Fruit fly (Drosophila melanogaster): ENCODE data around the gene CG4751.

CG4751 gene

dm6 chr2L:11148969-11149368 is 18.4 kb downstream of the CG4751 start, which contains the start of gene Gyc32E:
TSS of gene Gyc32E (minus strand) at chr2L:11149101.
- TF ChIP-seq lola (GFP tag; optimal IDR thresholded peaks at IDR 0.05) (no peak), Myc (optimal IDR thresholded peaks at IDR 0.05) (no peak)

dm6 chr2L:11155166-11155958 is 24.8 kb downstream of the CG4751 start, which contains the start of gene CG6287:
TSS of gene CG6287 (minus strand) at chr2L:11155721.
- peak; percentile 90 for TF ChIP-seq dmrt93B (GFP tag; optimal IDR thresholded peaks at IDR 0.05)
- TF ChIP-seq tai (GFP tag; optimal IDR thresholded peaks at IDR 0.05): peak; percentile 88
- TF ChIP-seq jim (GFP tag; optimal IDR thresholded peaks at IDR 0.05): peak; percentile 86
- peak; percentile 96 for TF ChIP-seq HLH106 (tag; optimal IDR thresholded peaks at IDR 0.05)
- TF ChIP-seq Abd-B (GFP tag; optimal IDR thresholded peaks at IDR 0.05): no peak
- TF ChIP-seq Hr78 (GFP tag; optimal IDR thresholded peaks at IDR 0.05): no peak
- TF ChIP-seq Vsx2 (GFP tag; optimal IDR thresholded peaks at IDR 0.05; ENCODE audit: partially characterized antibody): peak; percentile 85
- TF ChIP-seq Hr83 (GFP tag; optimal IDR thresholded peaks at IDR 0.05; ENCODE audit: poor library complexity, severe bottlenecking): peak; percentile 26
- TF ChIP-seq Hnf4 (GFP tag; optimal IDR thresholded peaks at IDR 0.05): peak; percentile 94
- peak; percentile 76 for TF ChIP-seq brk (GFP tag; optimal IDR thresholded peaks at IDR 0.05)
- TF ChIP-seq rgr (GFP tag; optimal IDR thresholded peaks at IDR 0.05): peak; percentile 95
- no peak for TF ChIP-seq N (GFP tag; optimal IDR thresholded peaks at IDR 0.05)
- TF ChIP-seq ey (GFP tag; optimal IDR thresholded peaks at IDR 0.05): peak; percentile 94
- no peak for TF ChIP-seq pan (optimal IDR thresholded peaks at IDR 0.05)
- no peak for TF ChIP-seq usp (GFP tag; optimal IDR thresholded peaks at IDR 0.05)
- TF ChIP-seq Jra (GFP tag; optimal IDR thresholded peaks at IDR 0.05): peak; percentile 87
- TF ChIP-seq GATAd (GFP tag; optimal IDR thresholded peaks at IDR 0.05): peak; percentile 58
- TF ChIP-seq Dfd (GFP tag; optimal IDR thresholded peaks at IDR 0.05): peak; percentile 18
- peak; percentile 89 for TF ChIP-seq CG32264 (GFP tag; optimal IDR thresholded peaks at IDR 0.05)
- TF ChIP-seq h (GFP tag; optimal IDR thresholded peaks at IDR 0.05): peak; percentile 97
- no peak for TF ChIP-seq sv (GFP tag; optimal IDR thresholded peaks at IDR 0.05)
- peak; percentile 52 for TF ChIP-seq Rel (GFP tag; optimal IDR thresholded peaks at IDR 0.05)
- no peak for TF ChIP-seq Rel (tag; optimal IDR thresholded peaks at IDR 0.05)
- no peak for TF ChIP-seq lola (GFP tag; optimal IDR thresholded peaks at IDR 0.05)
- peak; percentile 79 for TF ChIP-seq dsf (GFP tag; optimal IDR thresholded peaks at IDR 0.05; ENCODE audit: borderline replicate concordance)
- peak; percentile 87 to 88 for TF ChIP-seq dl (GFP tag; optimal IDR thresholded peaks at IDR 0.05; ENCODE audit: insufficient read depth in 1 of 2, partially characterized antibody in 2 of 2)
- TF ChIP-seq CG9705 (GFP tag; optimal IDR thresholded peaks at IDR 0.05): peak; percentile 87
- peak; percentile 9 to 94 for TF ChIP-seq foxo (GFP tag; optimal IDR thresholded peaks at IDR 0.05)
- peak; percentile 94 for TF ChIP-seq OdsH (GFP tag; optimal IDR thresholded peaks at IDR 0.05)
- TF ChIP-seq Myc (optimal IDR thresholded peaks at IDR 0.05): no peak
- TF ChIP-seq br (GFP tag; optimal IDR thresholded peaks at IDR 0.05): peak; percentile 91
- peak; percentile 97 for TF ChIP-seq Dif (GFP tag; optimal IDR thresholded peaks at IDR 0.05; ENCODE audit: partially characterized antibody)
- TF ChIP-seq Mio (GFP tag; optimal IDR thresholded peaks at IDR 0.05): peak; percentile 45
- TF ChIP-seq woc (GFP tag; optimal IDR thresholded peaks at IDR 0.05): peak; percentile 91
- peak; percentile 44 for TF ChIP-seq CrebA (GFP tag; optimal IDR thresholded peaks at IDR 0.05; ENCODE audit: borderline replicate concordance)
- TF ChIP-seq Sp1 (GFP tag; optimal IDR thresholded peaks at IDR 0.05): peak; percentile 90
- TF ChIP-seq sage (GFP tag; optimal IDR thresholded peaks at IDR 0.05): peak; percentile 85
- TF ChIP-seq fru (GFP tag; optimal IDR thresholded peaks at IDR 0.05): peak; percentile 94
- TF ChIP-seq psq (GFP tag; optimal IDR thresholded peaks at IDR 0.05): peak; percentile 90

Measured in whole organism, wandering third instar larva.